Fruit fly (Drosophila melanogaster): ENCODE measurements around the gene CG15212.

Gene CG15212

dm6 chr3L:5141380-5142101 is 10.2 kb downstream of the CG15212 start, which contains the start of the genes Dhrs4 and Gdap1:
TSS of gene Dhrs4 (minus strand) at chr3L:5141646.
TSS of gene Gdap1 (plus strand) at chr3L:5141953.
- no peak for TF ChIP-seq CG7045 (GFP tag; optimal IDR thresholded peaks at IDR 0.05)
- peak; percentile 39 for TF ChIP-seq CG12768 (GFP tag; optimal IDR thresholded peaks at IDR 0.05)
- peak; percentile 10 for TF ChIP-seq tj (GFP tag; optimal IDR thresholded peaks at IDR 0.05)

DNA sequence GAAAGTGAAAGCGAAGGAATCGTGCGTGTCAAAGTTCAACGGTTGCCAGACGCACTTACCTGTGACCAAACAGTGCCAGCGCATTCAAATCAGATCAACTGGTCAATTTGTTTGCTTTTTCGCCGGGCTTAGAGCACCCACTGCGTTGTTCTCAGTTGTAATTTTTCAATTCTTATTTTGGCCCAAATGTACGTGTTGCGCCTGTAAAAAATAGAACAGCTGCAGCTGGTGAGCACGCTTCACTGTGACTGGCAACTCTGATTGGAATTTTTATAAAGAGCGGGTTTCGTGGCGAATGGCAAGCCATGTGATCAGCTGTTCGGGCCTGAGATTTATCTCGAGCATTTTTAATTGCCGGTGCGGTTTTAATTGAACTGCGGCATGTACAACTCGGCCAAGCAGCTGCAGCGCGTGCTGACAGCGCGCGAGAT is 14.5 kb downstream of the CG15212 start, which contains the start of the genes Fitm and AlaRS-m:
Gene Fitm (minus strand): TSS at position 250 of the 431 bp plus-strand sequence.
Gene AlaRS-m (plus strand): TSS at position 285 of the 431 bp plus-strand sequence.
- no peak for TF ChIP-seq CG12768 (GFP tag; optimal IDR thresholded peaks at IDR 0.05)
- peak; percentile 14 for TF ChIP-seq CG14711 (tag; optimal IDR thresholded peaks at IDR 0.05)
- TF ChIP-seq Hr96 (GFP tag; optimal IDR thresholded peaks at IDR 0.05) = no peak
- TF ChIP-seq bab1 (GFP tag; optimal IDR thresholded peaks at IDR 0.05) = peak; percentile 21
- no peak for TF ChIP-seq Clk (GFP tag; optimal IDR thresholded peaks at IDR 0.05)
- peak; percentile 31 for TF ChIP-seq Mnt (GFP tag; optimal IDR thresholded peaks at IDR 0.05)
- peak; percentile 22 for TF ChIP-seq CG11617 (GFP tag; optimal IDR thresholded peaks at IDR 0.05)
- TF ChIP-seq pad (GFP tag; optimal IDR thresholded peaks at IDR 0.05) = no peak
- peak; percentile 24 for TF ChIP-seq tj (GFP tag; optimal IDR thresholded peaks at IDR 0.05)
- TF ChIP-seq cic (GFP tag; optimal IDR thresholded peaks at IDR 0.05) = peak; percentile 9

DNA sequence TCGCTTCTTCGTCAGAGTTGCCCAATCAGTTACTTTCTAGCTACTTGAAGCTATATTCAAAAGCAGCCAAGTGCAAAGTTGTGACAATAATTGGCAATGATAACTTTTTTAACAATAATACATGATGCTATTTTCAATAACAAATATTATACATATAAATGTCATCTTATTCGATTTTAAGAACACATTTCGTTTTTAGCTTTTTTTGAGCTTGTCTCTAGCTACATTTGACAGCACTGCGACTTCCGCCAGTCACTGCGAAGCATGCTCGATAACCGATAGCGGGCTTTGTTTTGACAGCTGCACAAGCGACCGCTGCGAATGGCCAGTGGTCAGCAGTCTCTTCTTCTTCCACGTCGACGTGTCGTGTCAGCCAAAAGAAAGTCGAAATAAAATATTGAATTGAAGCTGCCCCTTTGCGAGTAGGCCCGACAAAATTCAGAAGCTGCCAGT is 21.0 kb downstream of the CG15212 start, which contains the start of the genes Gen and Srp54k:
Gene Gen (minus strand): TSS at position 23 of the 453 bp plus-strand sequence.
Gene Srp54k (plus strand): TSS at position 325 of the 453 bp plus-strand sequence.
- TF ChIP-seq CG12768 (GFP tag; optimal IDR thresholded peaks at IDR 0.05) = no peak
- peak; percentile 6 for TF ChIP-seq pad (GFP tag; optimal IDR thresholded peaks at IDR 0.05)
- TF ChIP-seq CG1620 (GFP tag; optimal IDR thresholded peaks at IDR 0.05) = peak; percentile 19
- peak; percentile 44 for TF ChIP-seq cic (GFP tag; optimal IDR thresholded peaks at IDR 0.05)
- TF ChIP-seq Mnt (GFP tag; optimal IDR thresholded peaks at IDR 0.05) = peak; percentile 28
- TF ChIP-seq CG11617 (GFP tag; optimal IDR thresholded peaks at IDR 0.05) = peak; percentile 38
- no peak for TF ChIP-seq CG7045 (GFP tag; optimal IDR thresholded peaks at IDR 0.05)
- no peak for TF ChIP-seq Clk (GFP tag; optimal IDR thresholded peaks at IDR 0.05)
- TF ChIP-seq Crg-1 (GFP tag; optimal IDR thresholded peaks at IDR 0.05) = peak; percentile 48
- TF ChIP-seq bab1 (GFP tag; optimal IDR thresholded peaks at IDR 0.05) = peak; percentile 46
- TF ChIP-seq CG33017 (tag; optimal IDR thresholded peaks at IDR 0.05) = peak; percentile 16
- TF ChIP-seq toe (GFP tag; optimal IDR thresholded peaks at IDR 0.05) = no peak
- TF ChIP-seq Hr96 (GFP tag; optimal IDR thresholded peaks at IDR 0.05) = no peak
- peak; percentile 11 for TF ChIP-seq CG14711 (tag; optimal IDR thresholded peaks at IDR 0.05)
- peak; percentile 39 for TF ChIP-seq CG7101 (tag; optimal IDR thresholded peaks at IDR 0.05)
- peak; percentile 81 for TF ChIP-seq tj (GFP tag; optimal IDR thresholded peaks at IDR 0.05)
- no peak for TF ChIP-seq cnc (optimal IDR thresholded peaks at IDR 0.05)
- TF ChIP-seq CG5204 (GFP tag; optimal IDR thresholded peaks at IDR 0.05) = no peak
- no peak for TF ChIP-seq kay (GFP tag; ENCODE audit: borderline replicate concordance)
- TF ChIP-seq ovo (GFP tag; optimal IDR thresholded peaks at IDR 0.05) = no peak

dm6 chr3L:5154917-5155613 is 23.7 kb downstream of the CG15212 start:
- no peak for TF ChIP-seq bab1 (GFP tag; optimal IDR thresholded peaks at IDR 0.05)
- no peak for TF ChIP-seq Hr96 (GFP tag; optimal IDR thresholded peaks at IDR 0.05)

dm6 chr3L:5172470-5172869 is 41.1 kb downstream of the CG15212 start:
- TF ChIP-seq CG33017 (tag; optimal IDR thresholded peaks at IDR 0.05) (no peak), ovo (GFP tag; optimal IDR thresholded peaks at IDR 0.05) (no peak), Crg-1 (GFP tag; optimal IDR thresholded peaks at IDR 0.05) (no peak), CG11617 (GFP tag; optimal IDR thresholded peaks at IDR 0.05) (no peak), CG5204 (GFP tag; optimal IDR thresholded peaks at IDR 0.05) (no peak), cic (GFP tag; optimal IDR thresholded peaks at IDR 0.05) (no peak), tj (GFP tag; optimal IDR thresholded peaks at IDR 0.05) (peak; percentile 63)

dm6 chr3L:5176071-5176470 is 44.7 kb downstream of the CG15212 start:
- TF ChIP-seq kay (GFP tag; ENCODE audit: borderline replicate concordance) = peak; percentile 3
- no peak for TF ChIP-seq pad (GFP tag; optimal IDR thresholded peaks at IDR 0.05)

- no peak for TF ChIP-seq CG33017 (tag; optimal IDR thresholded peaks at IDR 0.05)
- no peak for TF ChIP-seq Mnt (GFP tag; optimal IDR thresholded peaks at IDR 0.05)
- no peak for TF ChIP-seq Crg-1 (GFP tag; optimal IDR thresholded peaks at IDR 0.05)
- peak; percentile 25 for TF ChIP-seq cic (GFP tag; optimal IDR thresholded peaks at IDR 0.05)
Measured at dm6 chr3L:5176789-5177188, 45.4 kb downstream of the CG15212 start.
